Fruit fly (Drosophila melanogaster) whole organism: ENCODE data around the gene Cpr11A.

Experiments used
- CG8478 ChIP-seq: fragments of >200 bp; optimal IDR thresholded peaks from 2 replicates; lab custom pipeline; 2018; ENCODE audit warnings: inconsistent platforms
- Dll ChIP-seq: fragments of >200 bp; optimal IDR thresholded peaks from 2 replicates; lab custom pipeline; 2017
- EcR ChIP-seq, 2 experiments: fragments of >200 bp; optimal IDR thresholded peaks; 2 replicates each; lab custom pipeline; 2017; ENCODE audit warnings: missing biosample characterization in 2 of 2, missing genetic modification characterization in 2 of 2, missing genetic modification reagents in 2 of 2
- pan ChIP-seq: fragments of >200 bp; optimal IDR thresholded peaks from 2 replicates; lab custom pipeline; 2017
- psq ChIP-seq: fragments of >200 bp; optimal IDR thresholded peaks from 2 replicates; lab custom pipeline; 2017
- usp ChIP-seq: fragments of >200 bp; optimal IDR thresholded peaks from 2 replicates; lab custom pipeline; 2017; ENCODE audit warnings: missing biosample characterization, missing genetic modification characterization, mixed read lengths

Gene Cpr11A

DNA sequence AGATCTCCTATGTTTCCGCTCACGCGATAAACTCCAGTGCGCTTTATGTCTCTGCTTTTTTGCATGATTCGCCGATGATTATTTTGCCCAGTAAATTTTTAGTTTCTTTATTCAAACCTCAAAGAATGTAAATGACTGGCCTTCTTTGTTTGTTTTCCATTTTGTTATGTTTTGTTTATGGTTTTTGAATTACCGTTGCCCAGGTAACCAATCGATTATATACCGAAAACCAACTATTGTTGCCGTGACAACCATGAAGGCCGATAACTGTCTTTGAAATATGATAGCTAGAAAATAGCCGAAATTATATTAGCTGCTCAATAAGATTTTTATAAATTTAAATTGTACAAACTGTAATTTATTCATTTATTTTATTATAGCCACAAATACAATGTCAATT lies 9.7 kb downstream of the Cpr11A start, which contains the start of gene Mks1:
Gene Mks1, minus strand, starts transcription at position 101 of the 400 bp plus-strand sequence.
- no peak for TF ChIP-seq usp (GFP tag; lab: Kevin White, UChicago)
- no peak for TF ChIP-seq EcR (GFP tag; optimal IDR thresholded peaks at IDR 0.05; lab: Kevin White, UChicago)
- TF ChIP-seq pan (lab: Kevin White, UChicago): no peak
- no peak for TF ChIP-seq Dll (lab: Kevin White, UChicago)
- no peak for TF ChIP-seq psq (lab: Kevin White, UChicago)
- TF ChIP-seq CG8478 (lab: Kevin White, UChicago): no peak

DNA sequence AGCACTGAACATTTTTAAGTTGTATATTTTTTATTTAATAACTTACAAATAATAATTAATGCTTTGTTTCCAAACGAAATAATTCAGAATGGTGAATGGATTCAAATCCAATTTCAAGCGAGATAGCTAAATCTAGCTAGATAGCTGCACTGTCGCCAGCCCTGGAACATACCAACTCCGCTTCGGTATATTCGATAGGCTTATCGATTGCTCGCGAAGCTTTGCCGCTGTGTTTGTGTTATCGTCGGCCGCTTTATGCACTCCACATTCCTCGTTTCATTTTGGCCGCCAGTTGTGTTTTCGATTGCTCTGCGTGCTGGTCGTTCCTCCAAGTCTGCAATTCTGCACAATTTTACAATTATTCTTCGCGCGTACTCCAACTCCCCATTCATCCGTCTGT lies 10.2 kb downstream of the Cpr11A start, which contains the start of gene mdu:
Gene mdu, plus strand, starts transcription at position 259 of the 400 bp plus-strand sequence.
- TF ChIP-seq usp (GFP tag; lab: Kevin White, UChicago): no peak
- no peak for TF ChIP-seq pan (lab: Kevin White, UChicago)
- TF ChIP-seq psq (lab: Kevin White, UChicago): no peak
- TF ChIP-seq Dll (lab: Kevin White, UChicago): no peak

DNA sequence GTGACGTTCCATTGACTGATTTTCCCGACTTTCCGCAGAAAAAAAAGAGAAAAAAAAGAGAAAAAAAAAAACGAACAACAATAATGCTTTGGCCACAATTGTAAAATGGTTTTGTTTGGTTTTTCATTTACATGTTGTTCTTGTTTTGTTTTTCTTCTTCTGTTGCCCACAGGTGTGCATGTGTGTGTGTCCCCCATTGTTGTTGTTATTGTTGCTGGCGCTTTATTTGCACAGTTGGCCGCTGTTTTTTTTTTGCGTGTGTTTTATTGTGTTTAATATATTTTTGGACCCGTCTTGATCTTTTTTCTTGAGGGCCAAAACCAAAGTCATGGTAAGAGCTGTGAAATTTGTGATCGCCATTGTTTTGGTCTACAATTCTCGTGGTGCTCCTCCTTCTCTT lies 11.3 kb downstream of the Cpr11A start:
- TF ChIP-seq psq (lab: Kevin White, UChicago): no peak
- TF ChIP-seq pan (lab: Kevin White, UChicago): no peak
- TF ChIP-seq Dll (lab: Kevin White, UChicago): no peak
- TF ChIP-seq usp (GFP tag; lab: Kevin White, UChicago): no peak
- TF ChIP-seq EcR (GFP tag; optimal IDR thresholded peaks at IDR 0.05; lab: Kevin White, UChicago): no peak
- TF ChIP-seq CG8478 (lab: Kevin White, UChicago): no peak

DNA sequence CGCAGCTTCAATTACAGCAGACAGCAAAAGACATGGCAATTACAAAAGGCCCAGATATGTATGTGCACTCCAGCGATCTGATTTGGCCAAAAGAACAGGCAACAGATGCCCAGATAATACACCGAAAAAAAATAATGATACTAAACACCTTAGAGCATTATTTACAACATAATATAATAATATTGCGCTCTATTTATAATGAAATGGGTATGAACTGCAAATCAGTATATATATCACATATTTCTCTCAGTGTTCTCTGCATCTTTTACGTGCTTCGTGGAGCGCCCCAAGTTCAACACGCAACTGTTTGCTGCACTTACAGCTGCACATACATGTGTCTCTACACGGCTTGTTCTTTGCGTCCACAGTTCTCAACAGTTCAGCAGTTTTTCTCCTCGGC lies 20.8 kb downstream of the Cpr11A start:
- TF ChIP-seq EcR (GFP tag; optimal IDR thresholded peaks at IDR 0.05; lab: Kevin White, UChicago) (no peak), Dll (lab: Kevin White, UChicago) (no peak), usp (GFP tag; lab: Kevin White, UChicago) (no peak), CG8478 (lab: Kevin White, UChicago) (no peak), pan (lab: Kevin White, UChicago) (no peak), psq (lab: Kevin White, UChicago) (no peak)

DNA sequence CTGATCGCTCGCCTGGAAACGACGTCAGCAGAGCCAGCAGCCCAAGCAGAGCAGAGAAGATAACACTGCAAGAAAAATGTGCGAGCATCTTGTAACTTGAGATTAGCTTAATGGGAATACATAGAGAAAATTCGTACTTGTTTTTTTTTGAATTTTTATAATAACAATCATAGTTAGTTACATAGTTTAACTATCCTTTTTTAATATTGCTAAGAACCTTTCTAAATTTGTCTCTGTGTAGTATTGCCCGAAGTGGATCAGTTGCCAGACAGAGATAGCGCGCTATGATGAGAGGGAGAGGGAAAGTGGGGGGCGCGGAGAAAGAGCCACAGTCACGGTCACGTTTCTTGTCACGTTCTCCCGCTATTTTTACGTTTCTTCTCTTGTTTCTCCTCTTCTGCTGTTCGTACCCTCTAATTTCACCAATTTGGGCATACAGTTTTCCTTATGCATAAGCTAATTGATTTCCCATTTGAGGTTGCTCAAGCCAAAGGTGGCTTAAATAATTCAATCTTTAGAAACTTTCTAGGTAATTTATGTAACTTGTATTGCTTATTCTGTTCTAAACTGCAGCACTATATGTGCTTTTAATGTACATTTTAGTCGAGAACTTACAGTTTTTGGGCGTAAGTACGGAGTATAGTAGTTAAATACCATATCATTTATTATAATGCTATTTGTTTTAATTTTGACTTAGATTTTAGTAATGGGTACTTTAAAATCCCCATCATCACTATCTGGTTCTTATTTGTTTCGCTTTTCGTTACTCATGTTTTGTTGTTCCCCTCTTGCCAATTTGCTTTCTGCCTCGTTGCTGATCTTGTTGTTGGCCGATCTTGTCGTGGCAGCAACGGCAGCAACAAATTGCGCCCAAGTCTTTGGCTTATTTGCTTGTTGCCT lies 24.2 kb downstream of the Cpr11A start:
- peak; percentile 74 for TF ChIP-seq pan (lab: Kevin White, UChicago)
- no peak for TF ChIP-seq usp (GFP tag; lab: Kevin White, UChicago)
- TF ChIP-seq psq (lab: Kevin White, UChicago): no peak
- TF ChIP-seq EcR (GFP tag; optimal IDR thresholded peaks at IDR 0.05; lab: Kevin White, UChicago): no peak

DNA sequence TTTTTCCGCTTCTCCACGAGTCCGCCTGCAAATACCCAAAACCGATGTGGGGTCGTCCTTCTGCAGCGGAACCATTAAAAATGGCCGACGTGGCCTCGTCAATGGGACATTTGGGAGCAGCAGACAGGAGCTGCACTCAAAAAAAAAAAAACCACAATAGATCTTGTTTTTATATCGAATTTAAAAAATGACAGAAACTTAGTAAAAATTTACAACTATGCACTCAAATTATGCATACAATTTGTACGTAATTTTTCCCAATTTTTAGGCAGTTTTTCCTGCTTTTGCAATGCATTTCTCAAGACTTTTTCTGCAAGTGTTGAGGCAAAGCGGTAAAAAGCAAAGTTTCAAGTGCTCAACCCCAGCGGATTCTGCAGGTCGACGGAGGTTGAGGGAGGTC lies 46.8 kb downstream of the Cpr11A start:
- TF ChIP-seq CG8478 (lab: Kevin White, UChicago) (no peak), Dll (lab: Kevin White, UChicago) (no peak), usp (GFP tag; lab: Kevin White, UChicago) (no peak), EcR (GFP tag; optimal IDR thresholded peaks at IDR 0.05; lab: Kevin White, UChicago) (no peak), pan (lab: Kevin White, UChicago) (no peak)
